Worm (Caenorhabditis elegans) whole organism, L3 larva: Measurements from ENCODE around the gene srj-5.

ENCODE experiments used
- elt-1 ChIP-seq: fragments of 150-350 bp; optimal IDR thresholded peaks from 2 replicates; lab custom pipeline; 2014; ENCODE audit warnings: missing biosample characterization, missing genetic modification characterization
- elt-3 ChIP-seq, 3 experiments: fragments of 150-350 bp in 1 of 3; sonication (generic microtip) in 2 of 3; optimal IDR thresholded peaks; 2 replicates in 2 of 3; 4 replicates in 1 of 3; lab custom pipeline; 2014 to 2017; ENCODE audit warnings: missing biosample characterization in 3 of 3, missing genetic modification characterization in 3 of 3
- mdl-1 ChIP-seq: fragments of 150-350 bp; optimal IDR thresholded peaks from 2 replicates; lab custom pipeline; 2014; ENCODE audit warnings: missing biosample characterization, missing genetic modification characterization
- nhr-12 ChIP-seq: fragments of 150-350 bp; optimal IDR thresholded peaks from 2 replicates; lab custom pipeline; 2014; ENCODE audit warnings: missing biosample characterization, missing genetic modification characterization
- unc-62 ChIP-seq: fragments of 150-350 bp; sonication (generic microtip); optimal IDR thresholded peaks from 4 replicates; lab custom pipeline; 2014; ENCODE audit warnings: missing biosample characterization, missing genetic modification reagents, missing genetic modification characterization

ce11 chrV:683858-684257, 31.0 kb upstream of the srj-5 start, which contains the start of gene F31F4.1:
- TF ChIP-seq nhr-12 (tag; lab: Kevin White, UChicago) (no peak), elt-1 (tag; lab: Kevin White, UChicago) (no peak), elt-3 (tag; optimal IDR thresholded peaks at IDR 0.05; lab: Kevin White, UChicago) (no peak), unc-62 (GFP tag; lab: Kevin White, UChicago) (no peak), mdl-1 (tag; lab: Kevin White, UChicago) (no peak)
